Worm (Caenorhabditis elegans) whole organism, L4/young adult: ENCODE results near the gene Y17G7B.22.

ENCODE experiments used
- W03F9.2 ChIP-seq: fragments of 150-350 bp; optimal IDR thresholded peaks from 2 replicates; lab custom pipeline; 2014; ENCODE audit warnings: missing biosample characterization, missing genetic modification characterization
- him-1 ChIP-seq: sonication (generic microtip); optimal IDR thresholded peaks from 2 replicates; lab custom pipeline; 2016; ENCODE audit warnings: missing genotype, missing genetic modification reagents, missing genetic modification characterization, missing compliant biosample characterization

DNA sequence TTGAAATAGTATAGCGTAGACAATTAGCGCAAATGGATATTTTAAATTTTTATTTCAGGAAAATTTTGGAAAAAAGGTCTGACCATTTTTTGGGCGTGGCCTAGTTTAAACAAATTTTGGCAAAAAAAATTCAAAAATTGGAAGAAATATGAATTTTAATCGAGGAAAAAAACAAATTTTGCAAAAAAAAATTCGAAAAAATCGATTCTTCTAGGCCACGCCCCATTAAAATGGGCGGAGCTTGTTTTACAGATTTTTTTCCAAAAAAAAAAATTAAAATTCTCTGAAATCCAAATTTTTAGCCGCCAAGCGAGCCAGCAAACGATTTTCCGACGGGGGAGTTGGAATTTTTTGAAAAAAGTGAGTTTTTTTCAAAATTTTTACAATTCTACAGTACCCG is 18.5 kb upstream of the Y17G7B.22 start, which contains the start of gene nadk-2:
- TF ChIP-seq him-1, result no peak
- no peak for TF ChIP-seq W03F9.2 (tag; lab: Kevin White, UChicago)
